Worm (Caenorhabditis elegans) whole organism, early embryonic: ENCODE data around the gene C39H7.4.

Experiments
- F13C5.2 ChIP-seq: sonication (generic microtip); optimal IDR thresholded peaks from 2 replicates; lab custom pipeline; 2017; ENCODE audit warnings: mild to moderate bottlenecking, missing genetic modification characterization, inconsistent platforms, missing compliant biosample characterization
- aly-1 ChIP-seq: sonication (generic microtip); optimal IDR thresholded peaks from 2 replicates; lab custom pipeline; 2016; ENCODE audit warnings: missing genetic modification characterization, missing compliant biosample characterization
- ama-1 ChIP-seq: fragments of 150-350 bp; optimal IDR thresholded peaks from 2 replicates; lab custom pipeline; 2014
- ets-7 ChIP-seq: sonication (generic microtip); optimal IDR thresholded peaks from 2 replicates; lab custom pipeline; 2016; ENCODE audit warnings: missing genotype, missing genetic modification characterization, missing compliant biosample characterization
- flt-1 ChIP-seq: fragments of 200-800 bp; sonication (Bioruptor generic); IDR thresholded peaks from 2 replicates; pipeline ENCODE4 v1.3.6; 2022; ENCODE audit warnings: missing genetic modification characterization, missing compliant biosample characterization

- TF ChIP-seq ets-7 (tag; lab: Kevin White, UChicago) (no peak), aly-1 (tag; lab: Kevin White, UChicago) (no peak), F13C5.2 (tag; lab: Kevin White, UChicago) (no peak), flt-1 (no peak), ama-1 (lab: Kevin White, UChicago) (no peak)
Measured at ce11 chrIV:5658225-5658624, 43.8 kb upstream of the C39H7.4 start.
